Worm (Caenorhabditis elegans) whole organism, L4 larva: ENCODE measurements around the gene F44E5.2.
A peak's percentile ranks its signal among the peaks of the same experiment; 100 is the strongest.

Experiments
- T20F7.1 ChIP-seq: fragments of 200-800 bp; sonication (Bioruptor generic); optimal IDR thresholded peaks from 2 replicates; lab custom pipeline; 2018; ENCODE audit warnings: mild to moderate bottlenecking, missing genetic modification characterization, missing compliant biosample characterization
- T26A8.4 ChIP-seq: fragments of 200-800 bp; sonication (Bioruptor generic); IDR thresholded peaks from 2 replicates; pipeline ENCODE4 v1.3.6; 2022; ENCODE audit warnings: missing genetic modification characterization, missing compliant biosample characterization
- Y105C5A.15 ChIP-seq: fragments of 200-800 bp; sonication (Bioruptor generic); IDR thresholded peaks from 2 replicates; pipeline ENCODE4 v1.3.6; 2022; ENCODE audit warnings: missing genetic modification characterization, missing compliant biosample characterization
- aha-1 ChIP-seq: fragments of 150-350 bp; peaks from one replicate; lab custom pipeline; 2014; ENCODE audit warnings: missing biosample characterization, missing genetic modification characterization
- ama-1 ChIP-seq: fragments of 150-350 bp; optimal IDR thresholded peaks from 2 replicates; lab custom pipeline; 2014; ENCODE audit warnings: inconsistent platforms, mixed read lengths
- arid-1 ChIP-seq: fragments of 200-800 bp; sonication (Bioruptor generic); conservative IDR thresholded peaks from 2 replicates; pipeline ENCODE4 v1.3.6; 2022; ENCODE audit warnings: missing genetic modification reagents, missing genetic modification characterization, missing compliant biosample characterization
- attf-4 ChIP-seq: sonication (generic microtip); optimal IDR thresholded peaks from 3 replicates; lab custom pipeline; 2017; ENCODE audit warnings: missing biosample characterization, missing genetic modification characterization
- ceh-20 ChIP-seq: fragments of 200-800 bp; sonication (Bioruptor generic); IDR thresholded peaks from 2 replicates; pipeline ENCODE4 v1.3.6; 2022; ENCODE audit warnings: missing genetic modification reagents, missing genetic modification characterization, missing compliant biosample characterization
- ceh-28 ChIP-seq: fragments of 150-350 bp; optimal IDR thresholded peaks from 2 replicates; lab custom pipeline; 2014; ENCODE audit warnings: missing biosample characterization, missing genetic modification reagents, missing genetic modification characterization
- ceh-44 ChIP-seq: fragments of 200-800 bp; sonication (Bioruptor generic); IDR thresholded peaks from 2 replicates; pipeline ENCODE4 v1.3.6; 2022; ENCODE audit warnings: missing genetic modification reagents, missing genetic modification characterization, missing compliant biosample characterization
- ceh-62 ChIP-seq: sonication (generic microtip); optimal IDR thresholded peaks from 2 replicates; lab custom pipeline; 2017; ENCODE audit warnings: missing biosample characterization, missing genetic modification characterization
- ceh-82 ChIP-seq: sonication (generic microtip); optimal IDR thresholded peaks from 2 replicates; lab custom pipeline; 2017; ENCODE audit warnings: missing biosample characterization, missing genetic modification characterization
- ctbp-1 ChIP-seq: fragments of 200-800 bp; sonication (Bioruptor generic); IDR thresholded peaks from 2 replicates; pipeline ENCODE4 v1.3.6; 2022; ENCODE audit warnings: missing genetic modification reagents, missing genetic modification characterization, missing compliant biosample characterization
- daf-12 ChIP-seq: fragments of 150-350 bp; optimal IDR thresholded peaks from 2 replicates; lab custom pipeline; 2014; ENCODE audit warnings: missing biosample characterization, missing genetic modification reagents, missing genetic modification characterization
- daf-16 ChIP-seq, 3 experiments: sonication (generic microtip); optimal IDR thresholded peaks; 2 replicates each; lab custom pipeline; 2016 to 2017; ENCODE audit warnings: missing genetic modification characterization in 3 of 3, missing genetic modification reagents in 3 of 3, mild to moderate bottlenecking in 2 of 3, missing compliant biosample characterization in 2 of 3, missing biosample characterization in 1 of 3, moderate library complexity in 1 of 3
- dmd-6 ChIP-seq: fragments of 200-800 bp; sonication (Bioruptor generic); IDR thresholded peaks from 2 replicates; pipeline ENCODE4 v1.3.6; 2022; ENCODE audit warnings: missing genetic modification reagents, missing genetic modification characterization, missing compliant biosample characterization
- hlh-11 ChIP-seq: fragments of 200-800 bp; sonication (Bioruptor generic); optimal IDR thresholded peaks from 2 replicates; lab custom pipeline; 2018; ENCODE audit warnings: mild to moderate bottlenecking, missing genetic modification characterization, missing compliant biosample characterization
- hmg-1.1 ChIP-seq: fragments of 200-800 bp; sonication (Bioruptor generic); IDR thresholded peaks from 2 replicates; pipeline ENCODE4 v1.3.6; 2022; ENCODE audit warnings: missing genetic modification reagents, missing genetic modification characterization, missing compliant biosample characterization
- jun-1 ChIP-seq: fragments of 150-350 bp; optimal IDR thresholded peaks from 2 replicates; lab custom pipeline; 2014; ENCODE audit warnings: missing biosample characterization, missing genetic modification reagents, missing genetic modification characterization
- lin-1 ChIP-seq: fragments of 200-800 bp; sonication (Bioruptor generic); IDR thresholded peaks from 2 replicates; pipeline ENCODE4 v1.3.6; 2022; ENCODE audit warnings: missing genetic modification reagents, missing genetic modification characterization, missing compliant biosample characterization
- lin-38 ChIP-seq: fragments of 200-800 bp; sonication (Bioruptor generic); IDR thresholded peaks from 2 replicates; pipeline ENCODE4 v1.3.6; 2022; ENCODE audit warnings: missing genetic modification reagents, missing genetic modification characterization, missing compliant biosample characterization
- lin-39 ChIP-seq: fragments of 150-350 bp; optimal IDR thresholded peaks from 2 replicates; lab custom pipeline; 2014; ENCODE audit warnings: missing biosample characterization, missing genetic modification reagents, missing genetic modification characterization
- lsy-2 ChIP-seq, 2 experiments: fragments of 150-350 bp in 1 of 2; sonication (generic microtip) in 1 of 2; optimal IDR thresholded peaks; 2 replicates each; lab custom pipeline; 2014 to 2017; ENCODE audit warnings: missing biosample characterization in 2 of 2, missing genetic modification characterization in 2 of 2
- mep-1 ChIP-seq: fragments of 150-350 bp; sonication (generic microtip); optimal IDR thresholded peaks from 3 replicates; lab custom pipeline; 2014; ENCODE audit warnings: missing biosample characterization, missing genetic modification characterization
- mes-2 ChIP-seq: sonication (generic microtip); optimal IDR thresholded peaks from 2 replicates; lab custom pipeline; 2016; ENCODE audit warnings: missing genotype, mild to moderate bottlenecking, missing genetic modification characterization, missing compliant biosample characterization; ENCODE audit not compliant: poor library complexity, severe bottlenecking
- nhr-102 ChIP-seq: sonication (generic microtip); optimal IDR thresholded peaks from 2 replicates; lab custom pipeline; 2016; ENCODE audit warnings: mild to moderate bottlenecking, missing genetic modification characterization, moderate library complexity, missing compliant biosample characterization
- nhr-11 ChIP-seq: fragments of 150-350 bp; optimal IDR thresholded peaks from 2 replicates; lab custom pipeline; 2014; ENCODE audit warnings: missing biosample characterization, missing genetic modification characterization
- nhr-28 ChIP-seq: fragments of 150-350 bp; optimal IDR thresholded peaks from 2 replicates; lab custom pipeline; 2014; ENCODE audit warnings: missing biosample characterization, missing genetic modification characterization
- nhr-6 ChIP-seq: fragments of 150-350 bp; optimal IDR thresholded peaks from 2 replicates; lab custom pipeline; 2014; ENCODE audit warnings: missing biosample characterization, missing genetic modification characterization
- nhr-76 ChIP-seq: fragments of 150-350 bp; optimal IDR thresholded peaks from 2 replicates; lab custom pipeline; 2014; ENCODE audit warnings: missing biosample characterization, missing genetic modification characterization
- pha-4 ChIP-seq, 2 experiments: fragments of 150-350 bp in 1 of 2; fragments of 200-800 bp in 1 of 2; sonication (Bioruptor generic) in 1 of 2; IDR thresholded peaks in 1 of 2; optimal IDR thresholded peaks in 1 of 2; 2 replicates each; pipeline versions ENCODE4 v1.3.6 to Lab custom; 2014 to 2022; ENCODE audit warnings: missing genetic modification characterization in 2 of 2, missing genetic modification reagents in 2 of 2, missing biosample characterization in 1 of 2, missing compliant biosample characterization in 1 of 2
- php-3 ChIP-seq: fragments of 200-800 bp; sonication (Bioruptor generic); IDR thresholded peaks from 2 replicates; pipeline ENCODE4 v1.3.6; 2022; ENCODE audit warnings: missing genetic modification reagents, missing genetic modification characterization, missing compliant biosample characterization
- set-16 ChIP-seq: fragments of 200-800 bp; sonication (Bioruptor generic); IDR thresholded peaks from 2 replicates; pipeline ENCODE4 v1.3.6; 2022; ENCODE audit warnings: missing genetic modification reagents, missing genetic modification characterization, missing compliant biosample characterization
- tra-1 ChIP-seq: fragments of 200-800 bp; sonication (Bioruptor generic); IDR thresholded peaks from 2 replicates; pipeline ENCODE4 v1.3.6; 2022; ENCODE audit warnings: missing genetic modification reagents, missing genetic modification characterization, missing compliant biosample characterization
- zag-1 ChIP-seq: fragments of 150-350 bp; optimal IDR thresholded peaks from 2 replicates; lab custom pipeline; 2014; ENCODE audit warnings: missing biosample characterization, missing genetic modification characterization
- zfp-3 ChIP-seq: fragments of 200-800 bp; sonication (Bioruptor generic); conservative IDR thresholded peaks from 2 replicates; pipeline ENCODE4 v1.3.6; 2022; ENCODE audit warnings: missing genetic modification reagents, missing genetic modification characterization, missing compliant biosample characterization
- ztf-7 ChIP-seq: fragments of 150-350 bp; optimal IDR thresholded peaks from 2 replicates; lab custom pipeline; 2014; ENCODE audit warnings: missing biosample characterization, missing genetic modification characterization

Gene F44E5.2

ce11 chrII:11761806-11762512 is 4.6 kb upstream of the F44E5.2 start (continued):
- TF ChIP-seq ceh-28 (tag; lab: Kevin White, UChicago) (no peak), tra-1 (GFP tag; lab: Robert Waterston, UW) (0 out of 2 replicates have a peak, but pooled peaks have one; percentile 25), jun-1 (tag; lab: Kevin White, UChicago) (no peak), lin-39 (no peak), ceh-62 (tag; lab: Kevin White, UChicago) (no peak), nhr-6 (tag; lab: Kevin White, UChicago) (peak; percentile 34), ztf-7 (tag; lab: Kevin White, UChicago) (peak; percentile 24), daf-16 (GFP tag; optimal IDR thresholded peaks at IDR 0.05; lab: Kevin White, UChicago) (no peak), daf-16 (tag; optimal IDR thresholded peaks at IDR 0.05; lab: Kevin White, UChicago) (peak; percentile 38), hlh-11 (tag; lab: Kevin White, UChicago) (peak; percentile 39), ceh-82 (tag; lab: Kevin White, UChicago) (no peak), lin-1 (GFP tag; lab: Robert Waterston, UW) (peak; percentile 43; the same call in 1 of the 2 replicates), ama-1 (lab: Kevin White, UChicago) (peak; percentile 49), pha-4 (GFP tag; IDR thresholded peaks at IDR 0.05; lab: Robert Waterston, UW) (peak; percentile 76; the same call in 1 of the 2 replicates), pha-4 (tag; optimal IDR thresholded peaks at IDR 0.05; lab: Kevin White, UChicago) (peak; percentile 35), arid-1 (peak; percentile 68), dmd-6 (GFP tag; lab: Robert Waterston, UW) (peak; percentile 49; the same call in 1 of the 2 replicates), ceh-44 (GFP tag; lab: Robert Waterston, UW) (no peak), nhr-76 (tag; lab: Kevin White, UChicago) (no peak), Y105C5A.15 (GFP tag; lab: Robert Waterston, UW) (no peak), ceh-20 (GFP tag; lab: Robert Waterston, UW) (no peak), mep-1 (tag; lab: Kevin White, UChicago) (peak; percentile 90), daf-12 (tag; lab: Kevin White, UChicago) (no peak)

ce11 chrII:11765506-11766152 is 943 bp upstream of the F44E5.2 start:
- peak; percentile 98; the same call in 1 of the 2 replicates for TF ChIP-seq pha-4 (GFP tag; IDR thresholded peaks at IDR 0.05; lab: Robert Waterston, UW)
- no peak for TF ChIP-seq pha-4 (tag; optimal IDR thresholded peaks at IDR 0.05; lab: Kevin White, UChicago)
- no peak for TF ChIP-seq T20F7.1
- no peak for TF ChIP-seq ctbp-1 (GFP tag; lab: Robert Waterston, UW)
- TF ChIP-seq set-16 (GFP tag; lab: Robert Waterston, UW): peak; percentile 97
- no peak for TF ChIP-seq nhr-11 (tag; lab: Kevin White, UChicago)
- TF ChIP-seq nhr-28: no peak
- no peak for TF ChIP-seq lsy-2 (tag; optimal IDR thresholded peaks at IDR 0.05; lab: Kevin White, UChicago)

- no peak for TF ChIP-seq attf-4 (tag; lab: Kevin White, UChicago)
- TF ChIP-seq aha-1 (tag; lab: Kevin White, UChicago): peak; percentile 20
Measured at ce11 chrII:11772364-11772763, 5.8 kb downstream of the F44E5.2 start, which contains the start of gene F44E5.15. Gene F44E5.15 (plus strand): TSS chrII:11772664.

ce11 chrII:11774218-11774617 is 7.6 kb downstream of the F44E5.2 start, which contains the start of gene F44E5.1:
Gene F44E5.1 (minus strand): TSS chrII:11774559.
- TF ChIP-seq hmg-1.1 (GFP tag; lab: Robert Waterston, UW) (0 out of 2 replicates have a peak, but pooled peaks have one; percentile 11), php-3 (GFP tag; lab: Robert Waterston, UW) (peak; percentile 62; the same call in 1 of the 2 replicates), mes-2 (peak; percentile 9), nhr-102 (no peak), lin-1 (GFP tag; lab: Robert Waterston, UW) (no peak), lin-38 (peak; percentile 46), ama-1 (lab: Kevin White, UChicago) (peak; percentile 86), nhr-28 (no peak), zfp-3 (peak; percentile 59; the same call in 1 of the 2 replicates), zag-1 (tag; lab: Kevin White, UChicago) (no peak), T26A8.4 (GFP tag; lab: Robert Waterston, UW) (no peak)
